Fruit fly (Drosophila melanogaster) S2 (cell line): ENCODE measurements around the gene CG32032.

ENCODE experiments used
- CG8478 ChIP-seq: fragments of >200 bp; optimal IDR thresholded peaks from 2 replicates; lab custom pipeline; 2018
- CTCF ChIP-seq, 2 experiments: fragments of >200 bp; optimal IDR thresholded peaks; 2 replicates each; lab custom pipeline; 2018

The CG32032 gene

DNA sequence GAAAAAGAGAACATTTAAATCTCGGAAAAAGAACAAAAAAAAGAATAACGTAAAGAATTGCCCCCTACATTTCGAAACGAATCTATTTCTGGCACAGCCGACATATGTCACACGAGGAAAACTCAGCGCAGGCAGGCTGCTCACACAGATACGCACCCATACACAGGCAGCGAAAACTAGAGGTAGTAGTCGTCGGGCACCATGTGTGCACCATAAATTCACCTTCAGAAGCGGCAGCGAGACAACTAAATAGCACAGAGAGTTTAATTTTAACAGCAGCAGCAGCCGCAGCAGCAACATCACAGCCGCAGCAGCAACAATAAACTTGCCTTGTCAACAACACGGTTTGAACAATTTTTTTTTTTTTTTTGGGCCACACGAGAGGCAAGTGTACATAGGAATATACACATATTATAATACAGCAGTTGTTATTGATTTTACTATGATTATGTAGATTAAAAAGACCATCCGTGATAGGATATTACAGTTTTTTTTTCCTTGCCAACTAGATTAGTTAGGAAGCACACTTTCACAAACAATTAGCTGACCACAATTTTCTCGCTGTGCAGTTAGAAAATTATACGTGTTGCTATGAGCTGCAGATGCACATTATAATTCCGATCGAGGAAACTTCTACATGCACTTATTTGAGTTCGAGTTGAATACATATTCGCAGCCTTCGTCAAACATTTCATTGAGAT lies 20.9 kb downstream of the CG32032 start:
- TF ChIP-seq CTCF (optimal IDR thresholded peaks at IDR 0.05; lab: Kevin White, UChicago): no peak
- TF ChIP-seq CG8478 (lab: Kevin White, UChicago): no peak

DNA sequence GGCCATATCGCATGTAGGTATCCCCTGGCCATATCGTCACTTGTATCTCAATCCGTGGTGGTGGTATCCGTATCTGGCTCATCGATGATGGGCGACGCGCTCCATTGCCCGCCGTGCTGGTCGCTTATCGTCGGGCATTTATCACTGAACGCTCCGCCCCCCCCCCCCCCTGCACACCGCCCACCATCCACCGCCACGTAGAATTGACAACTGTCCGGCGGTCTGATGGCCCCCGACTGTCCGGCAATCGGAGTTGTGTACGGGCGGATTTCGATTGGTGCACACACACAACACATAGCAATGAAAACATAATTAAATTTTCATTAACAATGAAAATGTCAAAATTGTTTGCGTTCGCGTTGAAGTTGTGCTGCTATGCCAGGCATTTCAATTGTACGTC lies 21.6 kb downstream of the CG32032 start:
- no peak for TF ChIP-seq CG8478 (lab: Kevin White, UChicago)
- no peak for TF ChIP-seq CTCF (optimal IDR thresholded peaks at IDR 0.05; lab: Kevin White, UChicago)

DNA sequence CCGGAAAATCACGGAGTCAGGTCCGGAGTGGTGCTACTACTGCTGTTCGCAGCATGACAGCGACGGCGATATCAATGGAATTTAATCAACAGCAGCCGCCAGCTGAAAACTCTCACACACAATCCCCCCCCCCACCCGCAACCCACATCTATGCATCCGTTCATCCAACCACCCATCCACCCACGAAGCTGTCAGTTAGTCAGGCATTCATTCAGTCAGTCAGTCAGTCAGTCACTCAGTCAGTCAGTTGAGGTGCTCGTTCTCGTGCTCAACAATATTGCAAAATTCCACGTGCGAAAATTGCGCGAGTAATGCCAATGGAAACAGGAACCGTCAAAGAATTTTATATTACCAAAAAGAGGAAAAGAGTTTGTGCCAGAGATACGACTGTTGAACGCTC lies 22.8 kb downstream of the CG32032 start:
- TF ChIP-seq CG8478 (lab: Kevin White, UChicago) (no peak), CTCF (optimal IDR thresholded peaks at IDR 0.05; lab: Kevin White, UChicago) (no peak)

DNA sequence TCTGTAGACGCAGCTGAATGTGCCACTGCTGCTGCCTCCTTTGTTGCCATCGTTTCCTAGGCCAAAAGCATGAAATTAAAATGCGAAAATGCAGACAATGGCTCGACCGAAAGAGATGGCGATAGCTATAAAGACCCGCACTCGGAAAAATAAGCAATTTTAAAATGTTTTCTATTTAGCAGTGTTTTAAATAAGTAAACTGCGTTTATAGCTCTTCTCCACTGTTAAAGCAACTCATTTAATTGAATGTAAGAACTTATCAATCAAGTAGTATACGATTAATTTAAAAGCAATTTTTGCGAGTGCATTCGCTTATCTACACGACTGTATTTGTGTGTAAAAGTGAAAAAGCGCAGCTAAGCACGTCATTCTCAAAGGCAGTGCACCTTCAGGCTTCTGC lies 26.7 kb downstream of the CG32032 start:
- no peak for TF ChIP-seq CTCF (optimal IDR thresholded peaks at IDR 0.05; lab: Kevin White, UChicago)
- TF ChIP-seq CG8478 (lab: Kevin White, UChicago): no peak

DNA sequence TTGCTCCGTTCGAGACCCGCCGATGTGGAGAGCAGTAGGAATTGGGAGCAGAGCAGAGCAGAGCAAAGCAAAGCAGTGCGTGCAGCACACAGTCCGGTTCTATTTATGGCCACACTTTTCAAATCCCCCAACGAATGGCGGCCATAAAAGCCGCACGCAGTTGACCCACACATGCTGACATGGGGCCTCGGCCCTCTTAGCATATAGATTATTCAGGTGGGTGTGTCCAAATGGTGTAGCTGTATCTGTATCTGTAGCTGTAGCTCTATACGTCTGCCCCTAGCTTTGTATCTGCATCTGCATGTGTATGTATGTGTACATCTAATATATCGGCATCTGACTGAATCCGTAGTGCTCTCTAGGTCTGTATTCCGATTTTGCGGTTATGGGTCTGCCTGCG lies 28.4 kb downstream of the CG32032 start:
- TF ChIP-seq CTCF (optimal IDR thresholded peaks at IDR 0.05; lab: Kevin White, UChicago) (no peak), CG8478 (lab: Kevin White, UChicago) (no peak)

DNA sequence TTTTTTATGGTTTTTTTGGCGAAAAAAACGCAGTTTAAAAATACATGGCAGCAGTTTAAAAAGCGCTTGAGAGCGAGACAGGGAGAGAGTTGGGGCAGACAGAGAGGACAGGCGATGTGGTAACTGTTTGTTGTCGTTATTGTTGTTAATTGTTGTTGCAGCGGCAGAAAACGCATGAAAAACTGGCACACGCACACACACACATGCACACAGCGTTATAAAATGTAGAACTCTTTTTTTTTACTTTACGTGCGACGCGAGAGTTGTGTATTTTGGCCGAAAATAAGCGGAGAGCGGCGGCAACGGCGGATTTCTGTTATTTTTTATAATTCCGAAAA lies 32.0 kb downstream of the CG32032 start:
- TF ChIP-seq CG8478 (lab: Kevin White, UChicago) (no peak), CTCF (optimal IDR thresholded peaks at IDR 0.05; lab: Kevin White, UChicago) (no peak)

DNA sequence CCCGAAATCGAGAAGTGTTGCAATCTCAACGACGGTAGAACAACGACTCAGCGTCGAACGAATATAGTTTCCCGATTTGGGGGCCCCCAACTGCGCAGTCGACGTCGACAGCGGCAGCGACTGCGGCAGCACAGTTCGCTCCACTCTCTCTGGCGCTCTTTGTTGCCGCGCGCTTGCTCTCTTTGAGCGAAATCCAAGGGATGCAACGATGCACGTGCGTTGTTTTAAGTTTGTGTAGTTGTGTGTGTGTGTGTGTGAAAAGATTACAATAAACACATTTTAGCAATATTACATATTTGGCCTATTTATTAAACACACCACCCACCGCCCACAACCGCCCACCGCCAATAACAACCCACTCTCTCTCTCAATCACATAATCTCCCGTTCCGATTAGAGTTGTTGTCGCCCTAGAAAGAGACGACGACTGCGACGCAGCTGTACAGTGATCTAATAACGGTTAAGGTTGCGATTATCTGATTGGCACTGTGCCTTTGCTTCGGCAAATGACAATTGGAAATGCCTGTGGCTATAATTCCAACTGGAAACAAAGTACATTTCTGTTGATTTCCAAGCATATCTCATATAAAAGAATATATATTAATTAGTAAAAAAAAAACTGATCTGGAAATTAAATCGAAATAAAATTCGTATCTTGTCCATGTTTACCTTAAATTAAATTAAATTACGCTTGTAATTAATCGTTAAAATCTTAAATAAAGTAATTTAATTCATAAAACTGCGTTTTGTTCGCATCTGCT lies 32.6 kb downstream of the CG32032 start:
- TF ChIP-seq CG8478 (lab: Kevin White, UChicago) (no peak), CTCF (optimal IDR thresholded peaks at IDR 0.05; lab: Kevin White, UChicago) (no peak)

DNA sequence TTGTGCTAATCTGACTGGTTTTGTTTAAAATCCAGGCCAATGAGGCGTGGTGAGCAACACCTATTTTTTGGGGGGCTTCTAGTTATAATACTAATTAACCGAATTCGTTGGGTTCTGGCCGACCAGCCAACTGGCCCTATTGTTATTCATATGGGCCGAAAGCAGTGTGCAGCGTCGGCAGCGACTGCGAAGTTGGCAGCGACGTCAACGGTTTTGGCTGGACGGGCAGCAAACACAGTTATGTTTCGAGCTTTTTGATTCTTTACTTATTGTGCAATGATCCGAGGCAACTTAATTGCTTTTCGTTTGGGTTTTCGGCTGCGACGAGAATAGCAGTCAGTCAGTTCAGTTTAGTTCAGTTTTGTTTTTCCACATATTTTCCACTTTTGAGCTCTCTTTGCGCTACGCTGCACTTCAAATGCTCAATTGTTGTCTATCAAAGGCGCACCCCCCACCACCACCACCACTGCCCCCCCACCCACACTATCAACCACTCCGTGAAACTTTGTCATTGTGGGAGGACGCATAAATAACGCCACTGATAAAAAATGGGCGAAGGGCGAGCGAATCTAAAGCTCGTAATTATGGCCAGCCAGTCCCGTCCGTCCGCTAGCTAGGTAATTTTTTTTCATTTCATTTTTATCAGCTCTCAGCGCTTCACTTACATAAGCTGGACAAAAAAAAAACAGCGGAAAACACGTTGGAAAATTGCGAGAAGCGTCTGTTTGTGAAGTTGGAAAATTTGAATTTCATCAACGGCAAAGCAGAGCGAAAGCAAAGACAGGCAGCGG lies 33.4 kb downstream of the CG32032 start:
- TF ChIP-seq CG8478 (lab: Kevin White, UChicago): no peak

DNA sequence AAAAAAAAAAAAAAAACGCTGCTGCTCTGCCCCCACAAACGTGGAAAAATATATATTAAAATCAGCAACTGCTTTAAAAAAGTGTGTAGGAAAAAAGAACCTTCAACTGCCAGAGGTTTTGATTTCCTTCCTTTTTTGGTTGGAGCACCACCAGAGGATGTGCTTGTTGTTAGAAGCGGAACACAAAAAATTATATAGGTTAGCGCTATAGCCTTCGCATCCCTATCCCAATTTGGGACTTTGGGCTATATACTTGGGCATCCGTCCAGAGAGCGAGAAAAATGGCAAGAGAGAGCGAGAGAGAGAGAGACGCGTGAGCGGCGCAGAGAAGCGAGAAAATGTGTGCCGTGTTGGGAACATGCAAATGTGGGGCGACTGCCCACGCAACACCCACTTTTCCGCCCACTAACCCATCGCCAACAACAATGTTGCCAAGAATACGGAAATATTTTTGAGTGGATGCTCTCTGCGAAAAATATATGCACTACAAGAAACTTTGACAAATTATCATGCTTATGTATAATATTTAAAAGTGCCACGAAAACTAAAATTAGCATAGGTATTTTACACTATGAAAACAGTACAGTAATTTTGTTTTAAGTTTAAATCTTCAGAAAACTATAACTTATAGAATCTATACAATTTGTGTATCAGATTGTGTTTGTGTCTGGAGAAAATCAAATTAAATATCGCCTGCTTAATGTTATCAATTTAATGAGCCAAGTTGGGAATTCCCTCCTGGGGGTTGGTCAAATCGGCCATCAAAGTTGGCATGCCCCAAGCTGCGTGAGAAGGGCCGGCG lies 34.2 kb downstream of the CG32032 start:
- TF ChIP-seq CG8478 (lab: Kevin White, UChicago) (no peak), CTCF (optimal IDR thresholded peaks at IDR 0.05; lab: Kevin White, UChicago) (no peak)

DNA sequence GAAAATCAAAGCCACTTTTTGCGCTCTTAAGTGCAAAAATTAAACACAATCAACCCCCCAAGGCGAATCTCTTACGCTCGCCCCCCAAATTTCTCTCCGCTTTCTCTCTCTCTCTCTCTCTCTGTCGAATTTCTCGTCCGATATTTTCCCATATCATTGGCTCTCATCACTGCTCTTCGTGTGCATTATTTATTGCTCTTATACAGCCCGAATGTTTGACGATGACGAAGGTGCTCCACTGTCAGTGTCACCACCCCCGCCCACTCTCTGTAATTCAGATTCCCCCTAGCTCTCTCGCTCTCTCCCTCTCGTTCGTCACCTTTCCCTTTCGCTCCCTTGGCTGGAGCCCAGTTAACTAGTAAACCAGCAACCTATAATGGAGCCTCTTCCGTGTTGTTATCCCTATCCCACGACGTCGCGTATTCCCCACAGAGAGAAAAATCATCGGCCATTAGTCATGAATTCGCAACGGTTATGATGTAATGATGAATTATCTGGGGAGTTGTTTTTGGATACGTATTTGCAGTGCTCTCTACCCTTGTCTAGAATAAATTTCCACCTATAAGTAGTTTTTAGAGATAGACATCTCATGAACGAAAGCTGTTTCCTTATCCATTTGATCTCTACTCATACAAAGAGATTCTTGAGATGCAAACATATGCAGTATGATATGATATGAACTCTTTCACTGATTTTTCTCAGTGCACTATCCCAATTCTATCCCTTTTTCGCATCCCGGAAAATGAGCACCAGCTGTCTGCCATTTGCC lies 35.0 kb downstream of the CG32032 start:
- TF ChIP-seq CG8478 (lab: Kevin White, UChicago) (no peak), CTCF (optimal IDR thresholded peaks at IDR 0.05; lab: Kevin White, UChicago) (no peak)

DNA sequence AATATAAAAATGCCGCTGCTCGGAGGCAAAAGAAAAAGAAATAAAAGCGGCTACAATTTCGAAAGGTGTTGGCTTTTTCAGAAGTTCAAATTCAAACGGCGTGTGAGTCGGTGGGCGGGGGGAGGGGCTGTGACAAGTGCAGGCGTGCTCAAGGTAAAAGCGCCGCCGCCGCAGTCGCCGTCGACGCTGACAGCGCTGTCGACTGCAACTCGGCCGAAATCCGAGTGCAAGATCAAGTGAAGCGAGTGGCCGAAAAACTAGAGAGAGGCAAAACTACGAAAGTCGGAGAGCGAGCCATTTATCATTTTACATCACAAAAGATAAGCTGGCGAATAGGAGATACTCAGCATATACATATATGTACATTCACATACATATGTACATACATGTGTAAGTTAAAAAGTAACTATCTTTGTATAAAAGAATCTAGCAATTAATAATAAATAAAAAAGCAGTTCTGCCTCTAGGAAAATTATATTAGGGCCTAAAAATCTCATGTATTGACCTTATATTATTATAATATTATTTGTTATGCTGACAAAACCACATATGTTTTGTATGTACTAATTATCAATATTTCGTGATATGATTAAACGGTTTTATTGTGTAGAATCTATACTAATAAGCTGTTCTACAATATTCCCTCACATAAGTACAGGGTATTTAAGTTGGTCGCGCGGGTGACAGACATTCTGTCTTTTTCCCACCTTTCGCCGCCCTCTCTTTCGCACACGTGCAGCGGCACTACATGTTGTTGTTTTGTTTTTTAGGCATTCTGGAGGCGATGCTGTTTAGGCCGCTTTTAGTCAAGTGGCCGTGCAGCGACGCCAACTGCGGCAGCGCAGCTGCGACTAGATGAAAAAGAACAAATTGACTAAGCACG lies 36.1 kb downstream of the CG32032 start:
- no peak for TF ChIP-seq CG8478 (lab: Kevin White, UChicago)
- TF ChIP-seq CTCF (optimal IDR thresholded peaks at IDR 0.05; lab: Kevin White, UChicago): no peak

DNA sequence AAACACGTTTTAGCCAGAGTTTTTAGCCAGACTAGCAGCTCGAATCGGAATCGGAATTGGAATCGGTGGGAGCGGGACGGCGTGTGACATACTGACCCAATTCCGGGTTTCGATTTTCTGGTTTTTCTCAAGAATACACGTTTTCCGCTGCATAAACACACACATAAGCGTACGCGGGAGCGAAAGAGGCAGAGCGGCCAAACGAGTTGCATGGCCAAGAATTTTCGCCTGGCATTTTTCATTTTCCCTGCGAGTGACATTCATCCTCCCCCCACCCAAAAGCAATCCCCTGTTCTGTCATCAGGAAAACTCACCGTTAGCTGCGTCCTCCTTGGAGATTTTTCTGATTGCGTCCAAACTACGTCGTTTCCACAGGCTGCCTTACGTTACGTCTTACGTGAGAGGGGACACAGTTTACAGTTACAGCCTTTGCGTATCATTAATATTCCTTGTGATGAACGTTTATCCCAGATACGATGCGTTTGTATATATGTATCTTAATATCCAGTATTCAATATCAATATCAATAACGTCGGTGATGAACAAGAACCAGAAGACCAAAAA lies 36.8 kb downstream of the CG32032 start:
- TF ChIP-seq CG8478 (lab: Kevin White, UChicago) (no peak), CTCF (optimal IDR thresholded peaks at IDR 0.05; lab: Kevin White, UChicago) (no peak)
